Fruit fly (Drosophila melanogaster): Measurements from ENCODE around the gene GILT2.

GILT2 gene

DNA sequence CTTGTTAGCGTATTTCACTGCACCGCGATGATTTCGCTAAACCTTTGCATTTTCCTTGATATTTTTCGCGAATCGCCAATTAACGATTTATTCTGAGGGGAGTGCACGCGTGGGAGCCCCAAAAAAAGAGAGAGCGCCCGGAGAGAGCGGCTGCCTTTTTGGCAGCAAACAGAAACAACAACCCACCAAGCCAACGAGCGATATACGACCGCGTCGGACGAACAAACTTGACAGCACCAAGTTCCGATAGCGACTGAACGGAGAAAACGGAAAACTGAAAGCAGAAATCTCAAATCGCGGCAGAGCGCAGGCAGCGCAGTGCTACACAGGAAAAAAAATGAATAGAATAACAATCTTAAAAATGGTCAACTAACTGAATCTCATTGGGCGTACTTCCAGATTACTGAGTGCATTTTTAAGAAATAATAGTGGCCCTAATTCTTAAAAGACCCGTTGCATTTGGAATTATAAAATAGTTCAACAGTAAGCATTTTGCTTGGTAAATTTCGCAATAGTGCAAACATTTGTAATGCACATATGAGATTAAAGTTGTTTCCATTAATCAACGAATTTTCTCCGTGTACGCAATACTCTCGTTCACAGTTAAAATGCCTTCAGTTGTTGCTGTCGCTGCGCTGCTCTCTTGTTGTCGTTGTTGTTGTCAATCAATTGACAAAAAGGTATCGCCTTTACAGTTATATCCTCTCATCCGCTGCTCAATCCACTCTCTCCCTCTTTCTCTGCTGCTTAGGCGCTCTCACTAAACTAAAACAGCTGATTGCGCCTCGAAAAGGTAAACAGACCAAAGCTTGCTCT lies 9.1 kb upstream of the GILT2 start, which contains the start of gene CG31145 (continued):
- TF ChIP-seq Mad (GFP tag; optimal IDR thresholded peaks at IDR 0.05) (peak; percentile 99), CG31365 (tag; optimal IDR thresholded peaks at IDR 0.05) (peak; percentile 92), Dref (GFP tag; IDR thresholded peaks at IDR 0.05) (no peak), CG10462 (GFP tag; optimal IDR thresholded peaks at IDR 0.05) (peak; percentile 99), CG32772 (GFP tag; IDR thresholded peaks at IDR 0.05) (peak; percentile 99), Doc3 (GFP tag; IDR thresholded peaks at IDR 0.05; ENCODE audit: partially characterized antibody) (no peak), dpn (GFP tag; optimal IDR thresholded peaks at IDR 0.05) (peak; percentile 100), Opbp (GFP tag; IDR thresholded peaks at IDR 0.05; ENCODE audit: partially characterized antibody) (no peak), prd (optimal IDR thresholded peaks at IDR 0.05) (no peak), prd (GFP tag; IDR thresholded peaks at IDR 0.05) (peak; percentile 99), kay (GFP tag; optimal IDR thresholded peaks at IDR 0.05) (peak; percentile 99), CG7372 (GFP tag; IDR thresholded peaks at IDR 0.05) (peak; percentile 99), ssp (GFP tag; IDR thresholded peaks at IDR 0.05) (peak; percentile 95), CG18764 (GFP tag; optimal IDR thresholded peaks at IDR 0.05) (peak; percentile 99), CG30020 (tag; optimal IDR thresholded peaks at IDR 0.05) (peak; percentile 92), sd (tag; optimal IDR thresholded peaks at IDR 0.05) (peak; percentile 98), ranshi (GFP tag; IDR thresholded peaks at IDR 0.05) (peak; percentile 99), CG11560 (tag; IDR thresholded peaks at IDR 0.05) (peak; percentile 94), shn (GFP tag; optimal IDR thresholded peaks at IDR 0.05) (peak; percentile 100), Sry-δ (GFP tag; optimal IDR thresholded peaks at IDR 0.05) (peak; percentile 84), wek (GFP tag; optimal IDR thresholded peaks at IDR 0.05) (peak; percentile 93), vvl (GFP tag; IDR thresholded peaks at IDR 0.05) (peak; percentile 99), wdn (GFP tag; IDR thresholded peaks at IDR 0.05) (peak; percentile 98), CG8290 (GFP tag; optimal IDR thresholded peaks at IDR 0.05) (peak; percentile 98), CG8290 (tag; optimal IDR thresholded peaks at IDR 0.05) (peak; percentile 91 to 98), tll (GFP tag; optimal IDR thresholded peaks at IDR 0.05) (peak; percentile 65 to 79), HLH54F (GFP tag; optimal IDR thresholded peaks at IDR 0.05) (peak; percentile 100), CG33557 (GFP tag; optimal IDR thresholded peaks at IDR 0.05) (peak; percentile 87), inv (GFP tag; IDR thresholded peaks at IDR 0.05; ENCODE audit: partially characterized antibody) (no peak), org-1 (GFP tag; optimal IDR thresholded peaks at IDR 0.05) (peak; percentile 100), CG8089 (GFP tag; optimal IDR thresholded peaks at IDR 0.05) (peak; percentile 99), CG2116 (GFP tag; optimal IDR thresholded peaks at IDR 0.05) (peak; percentile 93), Ada2b (GFP tag; IDR thresholded peaks at IDR 0.05) (peak; percentile 98), CG17612 (GFP tag; IDR thresholded peaks at IDR 0.05) (peak; percentile 97), CG11723 (GFP tag; optimal IDR thresholded peaks at IDR 0.05) (peak; percentile 100), emc (GFP tag; optimal IDR thresholded peaks at IDR 0.05) (peak; percentile 99), eyg (GFP tag; optimal IDR thresholded peaks at IDR 0.05) (peak; percentile 99), CG12659 (GFP tag; optimal IDR thresholded peaks at IDR 0.05) (peak; percentile 100), HLH3B (GFP tag; IDR thresholded peaks at IDR 0.05) (peak; percentile 99), CG14050 (GFP tag; IDR thresholded peaks at IDR 0.05) (peak; percentile 99), Dfd (GFP tag; optimal IDR thresholded peaks at IDR 0.05) (peak in 1 of 2 experiments; percentile 95), CG14965 (GFP tag; optimal IDR thresholded peaks at IDR 0.05; ENCODE audit: borderline replicate concordance) (peak; percentile 92), CG2199 (GFP tag; IDR thresholded peaks at IDR 0.05) (peak; percentile 99), CG6765 (GFP tag; optimal IDR thresholded peaks at IDR 0.05) (peak; percentile 99), hb (GFP tag; IDR thresholded peaks at IDR 0.05; ENCODE audit: partially characterized antibody) (peak; percentile 58; the same call in 1 of the 3 replicates), CG31224 (GFP tag; IDR thresholded peaks at IDR 0.05) (peak; percentile 98), CG7357 (GFP tag; IDR thresholded peaks at IDR 0.05) (peak; percentile 98), D19B (GFP tag; optimal IDR thresholded peaks at IDR 0.05) (peak; percentile 97), CG34376 (GFP tag; optimal IDR thresholded peaks at IDR 0.05) (peak; percentile 99), CG6272 (GFP tag; IDR thresholded peaks at IDR 0.05) (peak; percentile 98)
